Worm (Caenorhabditis elegans): ENCODE measurements around the gene C28A5.2.
A peak's percentile ranks its signal among the peaks of the same experiment; 100 is the strongest.

The C28A5.2 gene

ce11 chrIII:4395857-4396256 lies 43.5 kb downstream of the C28A5.2 start:
- TF ChIP-seq set-16 (GFP tag; IDR thresholded peaks at IDR 0.05): no peak
- TF ChIP-seq nhr-111 (GFP tag; optimal IDR thresholded peaks at IDR 0.05): no peak
- TF ChIP-seq ZK337.2 (GFP tag; IDR thresholded peaks at IDR 0.05): no peak
- TF ChIP-seq mxl-2 (GFP tag; conservative IDR thresholded peaks at IDR 0.05): no peak

ce11 chrIII:4394496-4394895 lies 44.8 kb downstream of the C28A5.2 start, which contains the start of gene R07E5.4:
Gene R07E5.4 (plus strand): TSS chrIII:4394796.
- no peak for TF ChIP-seq skn-1 (tag; optimal IDR thresholded peaks at IDR 0.05)
- TF ChIP-seq nhr-6 (tag; optimal IDR thresholded peaks at IDR 0.05): no peak
- no peak for TF ChIP-seq hlh-30 (tag; optimal IDR thresholded peaks at IDR 0.05; ENCODE audit: insufficient read depth)
- no peak for TF ChIP-seq ceh-20 (GFP tag; IDR thresholded peaks at IDR 0.05)
- TF ChIP-seq ZK546.5 (tag; optimal IDR thresholded peaks at IDR 0.05): no peak
- TF ChIP-seq ZK337.2 (GFP tag; IDR thresholded peaks at IDR 0.05): no peak
- TF ChIP-seq egl-43 (GFP tag; IDR thresholded peaks at IDR 0.05): no peak

- no peak for TF ChIP-seq snpc-4 (tag; optimal IDR thresholded peaks at IDR 0.05)
- TF ChIP-seq aha-1 (tag): peak; percentile 38
Measured at ce11 chrIII:4391938-4392337, 47.4 kb downstream of the C28A5.2 start.

- TF ChIP-seq daf-8 (GFP tag; IDR thresholded peaks at IDR 0.05) (no peak), Y48G9A.11 (GFP tag; IDR thresholded peaks at IDR 0.05) (no peak), ztf-7 (tag; optimal IDR thresholded peaks at IDR 0.05) (no peak), lin-1 (GFP tag; IDR thresholded peaks at IDR 0.05) (no peak), hmg-1.1 (GFP tag; IDR thresholded peaks at IDR 0.05) (no peak), cey-2 (tag; optimal IDR thresholded peaks at IDR 0.05; ENCODE audit: borderline replicate concordance, insufficient read depth) (no peak), mdl-1 (tag; optimal IDR thresholded peaks at IDR 0.05) (no peak), ztf-11 (tag; optimal IDR thresholded peaks at IDR 0.05) (no peak), zfp-3 (GFP tag; conservative IDR thresholded peaks at IDR 0.05) (no peak), nhr-102 (tag; optimal IDR thresholded peaks at IDR 0.05) (no peak), T20F7.1 (GFP tag; optimal IDR thresholded peaks at IDR 0.05) (no peak), ceh-44 (GFP tag; IDR thresholded peaks at IDR 0.05) (no peak), nhr-48 (tag; optimal IDR thresholded peaks at IDR 0.05) (no peak), Y105C5A.15 (GFP tag; IDR thresholded peaks at IDR 0.05) (no peak), lin-38 (GFP tag; IDR thresholded peaks at IDR 0.05) (no peak), ceh-28 (tag; optimal IDR thresholded peaks at IDR 0.05) (no peak), set-16 (GFP tag; IDR thresholded peaks at IDR 0.05) (no peak), pqm-1 (tag; optimal IDR thresholded peaks at IDR 0.05) (no peak), jun-1 (tag; optimal IDR thresholded peaks at IDR 0.05) (no peak), Y75B8A.6 (GFP tag; IDR thresholded peaks at IDR 0.05) (no peak)
Measured at ce11 chrIII:4391319-4391718, 48.0 kb downstream of the C28A5.2 start.

- no peak for TF ChIP-seq F44E2.7 (GFP tag; IDR thresholded peaks at IDR 0.05)
- TF ChIP-seq madf-5 (GFP tag; IDR thresholded peaks at IDR 0.05): no peak
- TF ChIP-seq nhr-102 (tag; optimal IDR thresholded peaks at IDR 0.05): no peak
Measured at ce11 chrIII:4390421-4390820, 48.9 kb downstream of the C28A5.2 start.
